Worm (Caenorhabditis elegans) whole organism, mixed stage, embryonic: ENCODE data around the gene K05F1.14.

Experiments used
- blmp-1 ChIP-seq: fragments of 150-350 bp; optimal IDR thresholded peaks from 2 replicates; lab custom pipeline; 2014; ENCODE audit warnings: missing biosample characterization, missing genetic modification characterization
- ceh-39 ChIP-seq: fragments of 150-350 bp; optimal IDR thresholded peaks from 2 replicates; lab custom pipeline; 2014; ENCODE audit warnings: missing biosample characterization, missing genetic modification characterization
- ceh-43 ChIP-seq: fragments of 200-800 bp; sonication (Bioruptor generic); optimal IDR thresholded peaks from 2 replicates; lab custom pipeline; 2018; ENCODE audit warnings: mild to moderate bottlenecking, missing genetic modification characterization, moderate library complexity, missing compliant biosample characterization
- elt-3 ChIP-seq: fragments of 150-350 bp; optimal IDR thresholded peaks from 2 replicates; lab custom pipeline; 2014; ENCODE audit warnings: missing biosample characterization, missing genetic modification characterization
- flh-1 ChIP-seq: fragments of 200-800 bp; sonication (Bioruptor generic); optimal IDR thresholded peaks from 2 replicates; lab custom pipeline; 2018; ENCODE audit warnings: mild to moderate bottlenecking, missing genetic modification characterization, moderate library complexity, missing compliant biosample characterization
- unc-39 ChIP-seq: fragments of 150-350 bp; optimal IDR thresholded peaks from 2 replicates; lab custom pipeline; 2014; ENCODE audit warnings: missing biosample characterization, missing genetic modification characterization

DNA sequence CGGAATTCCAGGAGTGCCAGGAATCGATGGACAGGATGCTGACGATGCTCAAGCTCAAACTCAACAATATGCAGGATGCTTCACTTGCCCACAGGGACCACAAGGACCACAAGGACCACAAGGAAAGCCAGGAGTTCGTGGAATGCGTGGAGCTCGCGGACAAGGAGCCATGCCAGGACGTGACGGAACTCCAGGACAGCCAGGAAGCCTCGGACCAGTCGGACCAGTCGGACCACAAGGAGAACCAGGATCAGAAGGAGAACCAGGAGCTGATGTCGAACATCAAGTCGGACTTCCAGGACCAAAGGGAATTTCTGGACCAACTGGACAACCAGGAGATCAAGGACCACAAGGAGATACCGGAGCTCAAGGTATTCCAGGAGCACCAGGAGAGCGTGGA is 39.0 kb upstream of the K05F1.14 start:
- TF ChIP-seq elt-3 (tag; lab: Kevin White, UChicago): no peak
- no peak for TF ChIP-seq blmp-1
- no peak for TF ChIP-seq unc-39 (tag; lab: Kevin White, UChicago)
- no peak for TF ChIP-seq ceh-39
- no peak for TF ChIP-seq flh-1 (GFP tag; lab: Kevin White, UChicago)
- TF ChIP-seq ceh-43: no peak
